Worm (Caenorhabditis elegans) whole organism, late embryonic: Measurements from ENCODE around the gene Y40H7A.4.

ENCODE experiments used
- Y22D7AL.16 ChIP-seq: sonication (generic microtip); optimal IDR thresholded peaks from 2 replicates; lab custom pipeline; 2016; ENCODE audit warnings: missing genetic modification characterization, missing compliant biosample characterization
- nhr-11 ChIP-seq: fragments of 150-350 bp; optimal IDR thresholded peaks from 2 replicates; lab custom pipeline; 2014; ENCODE audit warnings: missing biosample characterization, missing genetic modification characterization
- pqm-1 ChIP-seq: sonication (generic microtip); optimal IDR thresholded peaks from 2 replicates; lab custom pipeline; 2016; ENCODE audit warnings: missing genetic modification characterization, missing compliant biosample characterization
- ref-2 ChIP-seq: sonication (generic microtip); optimal IDR thresholded peaks from 2 replicates; lab custom pipeline; 2016; ENCODE audit warnings: missing genetic modification characterization, missing compliant biosample characterization
- sox-2 ChIP-seq: fragments of 200-800 bp; sonication (Bioruptor generic); IDR thresholded peaks from 2 replicates; pipeline ENCODE4 v1.3.6; 2022; ENCODE audit warnings: missing genetic modification reagents, missing genetic modification characterization, missing compliant biosample characterization

DNA sequence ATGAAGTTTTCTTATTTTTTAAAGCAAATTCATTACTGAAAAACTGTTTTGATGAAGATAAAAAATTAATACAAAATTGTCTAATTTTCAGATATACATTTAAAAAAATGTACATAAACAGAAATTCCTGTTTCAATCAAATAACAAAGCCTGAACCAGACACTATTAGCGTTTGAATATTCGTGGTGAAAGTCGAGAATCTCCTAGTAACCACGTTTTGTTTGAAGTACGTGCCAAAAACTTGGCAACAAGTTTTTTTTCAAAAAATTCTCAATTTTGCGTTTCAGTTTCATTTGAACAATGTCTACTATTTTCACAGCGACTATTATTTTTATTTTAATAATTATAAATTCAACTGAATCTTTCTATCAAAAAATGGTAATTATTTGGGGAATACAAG is 52.5 kb downstream of the Y40H7A.4 start, which contains the start of gene M199.7:
- TF ChIP-seq pqm-1 (tag; lab: Kevin White, UChicago) (no peak), Y22D7AL.16 (tag; lab: Kevin White, UChicago) (no peak), ref-2 (tag; lab: Kevin White, UChicago) (no peak), sox-2 (no peak), nhr-11 (tag; lab: Kevin White, UChicago) (no peak)
